Worm (Caenorhabditis elegans) whole organism, mixed stage, embryonic: ENCODE measurements around the gene rpb-2.

Experiments
- M03D4.4 ChIP-seq: sonication (generic microtip); optimal IDR thresholded peaks from 2 replicates; lab custom pipeline; 2017; ENCODE audit warnings: mild to moderate bottlenecking, missing genetic modification characterization, missing compliant biosample characterization
- blmp-1 ChIP-seq: fragments of 150-350 bp; optimal IDR thresholded peaks from 2 replicates; lab custom pipeline; 2014; ENCODE audit warnings: missing biosample characterization, missing genetic modification characterization
- ceh-39 ChIP-seq: fragments of 150-350 bp; optimal IDR thresholded peaks from 2 replicates; lab custom pipeline; 2014; ENCODE audit warnings: missing biosample characterization, missing genetic modification characterization
- ceh-43 ChIP-seq: fragments of 200-800 bp; sonication (Bioruptor generic); optimal IDR thresholded peaks from 2 replicates; lab custom pipeline; 2018; ENCODE audit warnings: mild to moderate bottlenecking, missing genetic modification characterization, moderate library complexity, missing compliant biosample characterization
- ceh-83 ChIP-seq: fragments of 200-800 bp; sonication (Bioruptor generic); optimal IDR thresholded peaks from 2 replicates; lab custom pipeline; 2018; ENCODE audit warnings: mild to moderate bottlenecking, missing genetic modification characterization, missing compliant biosample characterization
- ces-1 ChIP-seq: fragments of 150-350 bp; optimal IDR thresholded peaks from 2 replicates; lab custom pipeline; 2014; ENCODE audit warnings: missing biosample characterization, missing genetic modification reagents, missing genetic modification characterization
- cnd-1 ChIP-seq: fragments of 200-800 bp; sonication (Bioruptor generic); optimal IDR thresholded peaks from 2 replicates; lab custom pipeline; 2018; ENCODE audit warnings: mild to moderate bottlenecking, missing genetic modification characterization, missing compliant biosample characterization
- drap-1 ChIP-seq: fragments of 200-800 bp; sonication (Bioruptor generic); optimal IDR thresholded peaks from 3 replicates; lab custom pipeline; 2018; ENCODE audit warnings: mild to moderate bottlenecking, missing genetic modification characterization, missing compliant biosample characterization
- elt-1 ChIP-seq: sonication (generic microtip); optimal IDR thresholded peaks from 2 replicates; lab custom pipeline; 2017; ENCODE audit warnings: missing genetic modification characterization, mild to moderate bottlenecking, missing compliant biosample characterization, antibody characterized with exemption, moderate library complexity, borderline replicate concordance; ENCODE audit not compliant: insufficient read depth
- flh-1 ChIP-seq: fragments of 200-800 bp; sonication (Bioruptor generic); optimal IDR thresholded peaks from 2 replicates; lab custom pipeline; 2018; ENCODE audit warnings: mild to moderate bottlenecking, missing genetic modification characterization, moderate library complexity, missing compliant biosample characterization
- ham-2 ChIP-seq: fragments of 200-800 bp; sonication (Bioruptor generic); optimal IDR thresholded peaks from 2 replicates; lab custom pipeline; 2018; ENCODE audit warnings: mild to moderate bottlenecking, missing genetic modification characterization, missing compliant biosample characterization
- hlh-1 ChIP-seq: fragments of 150-350 bp; optimal IDR thresholded peaks from 2 replicates; lab custom pipeline; 2014; ENCODE audit warnings: missing biosample characterization, missing genetic modification reagents, missing genetic modification characterization
- lin-13 ChIP-seq: fragments of 150-350 bp; optimal IDR thresholded peaks from 2 replicates; lab custom pipeline; 2014; ENCODE audit warnings: missing biosample characterization, missing genetic modification characterization
- lin-32 ChIP-seq: fragments of 200-800 bp; sonication (Bioruptor generic); optimal IDR thresholded peaks from 2 replicates; lab custom pipeline; 2018; ENCODE audit warnings: mild to moderate bottlenecking, missing genetic modification characterization, missing compliant biosample characterization
- mab-5 ChIP-seq: fragments of 150-350 bp; optimal IDR thresholded peaks from 2 replicates; lab custom pipeline; 2014; ENCODE audit warnings: missing biosample characterization, missing genetic modification characterization
- mep-1 ChIP-seq: fragments of 150-350 bp; optimal IDR thresholded peaks from 2 replicates; lab custom pipeline; 2017; ENCODE audit warnings: missing biosample characterization, missing genetic modification reagents, missing genetic modification characterization, inconsistent platforms
- mls-2 ChIP-seq: sonication (generic microtip); optimal IDR thresholded peaks from 2 replicates; lab custom pipeline; 2016; ENCODE audit warnings: mild to moderate bottlenecking, missing genetic modification characterization, moderate library complexity, missing compliant biosample characterization
- nhr-2 ChIP-seq: fragments of 150-350 bp; optimal IDR thresholded peaks from 2 replicates; lab custom pipeline; 2014; ENCODE audit warnings: missing biosample characterization, missing genetic modification characterization
- nhr-237 ChIP-seq: fragments of 150-350 bp; optimal IDR thresholded peaks from 2 replicates; lab custom pipeline; 2014; ENCODE audit warnings: missing biosample characterization, missing genetic modification characterization
- nhr-28 ChIP-seq: fragments of 150-350 bp; optimal IDR thresholded peaks from 2 replicates; lab custom pipeline; 2014; ENCODE audit warnings: missing biosample characterization, missing genetic modification characterization
- pha-4 ChIP-seq: fragments of 150-350 bp; optimal IDR thresholded peaks from 2 replicates; lab custom pipeline; 2018; ENCODE audit warnings: missing biosample characterization, missing genetic modification reagents, missing genetic modification characterization
- sem-2 ChIP-seq: fragments of 200-800 bp; sonication (Bioruptor generic); optimal IDR thresholded peaks from 2 replicates; lab custom pipeline; 2018; ENCODE audit warnings: mild to moderate bottlenecking, missing genetic modification characterization, missing compliant biosample characterization
- sptf-1 ChIP-seq: sonication (generic microtip); optimal IDR thresholded peaks from 2 replicates; lab custom pipeline; 2017; ENCODE audit warnings: mild to moderate bottlenecking, missing genetic modification characterization, moderate library complexity, missing compliant biosample characterization
- tbx-8 ChIP-seq: fragments of 200-800 bp; sonication (Bioruptor generic); optimal IDR thresholded peaks from 2 replicates; lab custom pipeline; 2018; ENCODE audit warnings: mild to moderate bottlenecking, missing genetic modification characterization, moderate library complexity, missing compliant biosample characterization
- unc-120 ChIP-seq: sonication (generic microtip); optimal IDR thresholded peaks from 2 replicates; lab custom pipeline; 2017; ENCODE audit warnings: missing genetic modification characterization, missing compliant biosample characterization; ENCODE audit not compliant: poor library complexity, severe bottlenecking
- unc-62 ChIP-seq: fragments of 150-350 bp; optimal IDR thresholded peaks from 2 replicates; lab custom pipeline; 2014; ENCODE audit warnings: missing biosample characterization, missing genetic modification reagents, missing genetic modification characterization
- zip-8 ChIP-seq: fragments of 150-350 bp; optimal IDR thresholded peaks from 2 replicates; lab custom pipeline; 2014; ENCODE audit warnings: missing biosample characterization, missing genetic modification characterization
- ztf-11 ChIP-seq: fragments of 150-350 bp; optimal IDR thresholded peaks from 2 replicates; lab custom pipeline; 2014; ENCODE audit warnings: missing biosample characterization, missing genetic modification characterization

The rpb-2 gene

ce11 chrIII:4899728-4900127, 39.6 kb upstream of the rpb-2 start (continued):
- peak; percentile 50 for TF ChIP-seq nhr-2 (tag; lab: Kevin White, UChicago)
- TF ChIP-seq ham-2 = peak; percentile 92
- peak; percentile 61 for TF ChIP-seq mab-5 (tag; lab: Kevin White, UChicago)

- no peak for TF ChIP-seq lin-32 (GFP tag; lab: Kevin White, UChicago)
- TF ChIP-seq ceh-39 = no peak
- TF ChIP-seq M03D4.4 (tag; lab: Kevin White, UChicago) = no peak
- TF ChIP-seq nhr-2 (tag; lab: Kevin White, UChicago) = no peak
- TF ChIP-seq drap-1 = no peak
- no peak for TF ChIP-seq unc-120
- TF ChIP-seq flh-1 (GFP tag; lab: Kevin White, UChicago) = no peak
- no peak for TF ChIP-seq hlh-1 (tag; lab: Kevin White, UChicago)
- no peak for TF ChIP-seq ham-2
- no peak for TF ChIP-seq nhr-237 (tag; lab: Kevin White, UChicago)
- TF ChIP-seq lin-13 (tag; lab: Kevin White, UChicago) = no peak
- TF ChIP-seq mab-5 (tag; lab: Kevin White, UChicago) = no peak
- TF ChIP-seq pha-4 = no peak
- no peak for TF ChIP-seq tbx-8 (GFP tag; lab: Kevin White, UChicago)
- no peak for TF ChIP-seq ztf-11 (tag; lab: Kevin White, UChicago)
Observed at ce11 chrIII:4900260-4900659, 39.1 kb upstream of the rpb-2 start, which contains the start of gene tag-340. Gene tag-340, plus strand, starts transcription at chrIII:4900508.

DNA sequence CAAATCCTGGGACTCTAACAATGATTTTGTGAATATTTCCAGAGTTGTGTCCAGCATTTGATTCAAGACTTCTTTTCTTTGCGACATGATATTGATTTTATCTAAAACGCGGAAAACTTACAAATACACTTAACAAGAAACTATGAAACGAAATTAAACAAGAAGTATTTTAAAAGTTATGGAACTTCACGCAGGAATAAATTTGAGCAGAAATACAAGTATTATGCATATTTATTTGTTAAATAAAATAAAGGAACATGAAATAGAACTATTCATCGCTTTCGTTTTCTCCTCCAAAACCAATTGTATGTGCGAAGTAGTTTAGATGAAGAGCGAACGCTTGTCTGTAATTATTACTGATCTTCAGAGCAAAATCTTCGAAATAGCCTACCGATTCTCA, 35.6 kb upstream of the rpb-2 start, which contains the start of gene kbp-2:
TSS of gene kbp-2 (minus strand) at position 101 of the 400 bp plus-strand sequence.
- TF ChIP-seq unc-120 = no peak
- no peak for TF ChIP-seq mab-5 (tag; lab: Kevin White, UChicago)
- TF ChIP-seq unc-62 (GFP tag; lab: Kevin White, UChicago) = no peak
- no peak for TF ChIP-seq elt-1 (tag; lab: Kevin White, UChicago)

DNA sequence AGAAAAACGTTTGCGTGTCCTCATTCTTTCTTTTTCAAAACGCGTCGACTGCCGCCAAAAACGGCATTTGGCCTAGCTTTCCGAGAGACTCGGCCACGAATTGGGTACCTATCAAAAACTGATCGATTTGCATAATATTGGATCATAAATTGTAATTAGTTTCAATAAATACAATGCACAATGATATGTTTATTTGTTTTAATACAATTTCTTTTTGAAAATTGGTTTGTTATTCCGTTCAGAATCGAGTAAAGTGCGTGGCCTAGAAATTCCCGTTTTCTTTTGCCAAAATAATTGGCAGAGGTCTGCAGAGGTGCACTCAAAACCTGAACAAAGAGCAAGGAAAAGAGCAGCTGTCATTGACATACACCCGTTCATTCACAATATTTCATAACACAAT, 34.0 kb upstream of the rpb-2 start, which contains the start of gene F26F4.8:
TSS of gene F26F4.8 (minus strand) at position 69 of the 400 bp plus-strand sequence.
- TF ChIP-seq mep-1 (tag; lab: Kevin White, UChicago) (peak; percentile 18), sem-2 (GFP tag; lab: Kevin White, UChicago) (no peak), ceh-83 (GFP tag; lab: Kevin White, UChicago) (peak; percentile 43), nhr-28 (tag; lab: Kevin White, UChicago) (no peak), hlh-1 (tag; lab: Kevin White, UChicago) (peak; percentile 37), sptf-1 (tag; lab: Kevin White, UChicago) (peak; percentile 26), mls-2 (tag; lab: Kevin White, UChicago) (no peak), unc-120 (peak; percentile 92), ces-1 (GFP tag; lab: Kevin White, UChicago) (peak; percentile 2), lin-32 (GFP tag; lab: Kevin White, UChicago) (peak; percentile 2), ceh-43 (GFP tag; lab: Kevin White, UChicago) (peak; percentile 19)

DNA sequence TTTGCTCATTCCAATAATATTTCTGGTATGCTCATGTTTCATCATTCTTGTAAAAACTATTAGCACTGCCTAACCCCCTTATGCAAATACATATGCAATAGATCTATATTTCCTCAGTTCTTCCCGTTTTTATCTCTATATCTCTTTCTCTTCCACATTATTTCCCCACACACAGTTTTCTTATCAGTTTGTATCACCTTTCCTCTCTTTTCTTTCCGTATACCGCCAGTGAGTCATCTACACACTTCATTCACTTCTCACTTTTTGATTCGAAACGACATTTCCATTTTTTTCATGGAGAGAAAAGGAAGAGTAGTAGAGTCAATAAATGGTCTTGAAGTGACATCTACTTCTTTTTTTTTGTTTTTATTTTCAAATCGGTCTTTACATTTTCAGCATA, 33.0 kb upstream of the rpb-2 start:
- no peak for TF ChIP-seq pha-4
- no peak for TF ChIP-seq blmp-1 (tag; lab: Kevin White, UChicago)
- no peak for TF ChIP-seq M03D4.4 (tag; lab: Kevin White, UChicago)
- no peak for TF ChIP-seq ztf-11 (tag; lab: Kevin White, UChicago)
- no peak for TF ChIP-seq zip-8
- no peak for TF ChIP-seq lin-13 (tag; lab: Kevin White, UChicago)
- no peak for TF ChIP-seq unc-120
- TF ChIP-seq ces-1 (GFP tag; lab: Kevin White, UChicago) = no peak
- TF ChIP-seq drap-1 = no peak
- TF ChIP-seq unc-62 (GFP tag; lab: Kevin White, UChicago) = no peak
- TF ChIP-seq ceh-39 = no peak

ce11 chrIII:4906896-4907295, 32.5 kb upstream of the rpb-2 start, which contains the start of gene rom-1:
Gene rom-1, plus strand, starts transcription at chrIII:4907196.
- TF ChIP-seq ztf-11 (tag; lab: Kevin White, UChicago) (no peak), ceh-39 (no peak), lin-32 (GFP tag; lab: Kevin White, UChicago) (no peak), lin-13 (tag; lab: Kevin White, UChicago) (no peak), cnd-1 (no peak), nhr-2 (tag; lab: Kevin White, UChicago) (no peak), ceh-43 (GFP tag; lab: Kevin White, UChicago) (no peak), tbx-8 (GFP tag; lab: Kevin White, UChicago) (no peak), nhr-237 (tag; lab: Kevin White, UChicago) (no peak)
